Fruit fly (Drosophila melanogaster): ENCODE data around the gene alpha-Man-IIa.

DNA sequence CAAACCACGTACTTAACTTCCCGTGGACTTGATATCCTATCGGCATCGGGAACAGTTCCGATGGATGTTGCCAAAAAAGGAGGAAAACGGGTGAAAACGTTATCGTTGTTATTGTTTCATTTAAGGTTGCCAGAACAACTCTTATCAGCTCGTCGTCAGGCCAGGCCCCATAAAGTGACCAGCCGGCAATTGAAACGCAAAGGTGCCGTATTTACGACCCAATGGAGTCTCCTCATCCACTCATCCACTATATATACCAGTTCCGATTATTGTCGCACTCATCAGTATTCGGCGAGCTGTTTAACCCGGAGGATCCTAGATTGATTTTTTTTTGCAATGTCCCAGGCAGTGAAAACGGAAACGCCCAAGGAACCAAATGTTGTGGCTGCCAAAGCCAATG is 47.2 kb upstream of the alpha-Man-IIa start, which contains the start of gene Srr:
- TF ChIP-seq psq (optimal IDR thresholded peaks at IDR 0.05): no peak
- no peak for TF ChIP-seq CG8478 (optimal IDR thresholded peaks at IDR 0.05)
- TF ChIP-seq EcR (GFP tag; optimal IDR thresholded peaks at IDR 0.05): no peak
- TF ChIP-seq usp (GFP tag; optimal IDR thresholded peaks at IDR 0.05): no peak

Measured in whole organism.